Worm (Caenorhabditis elegans): Measurements from ENCODE around the gene F44F4.15.

F44F4.15 gene

DNA sequence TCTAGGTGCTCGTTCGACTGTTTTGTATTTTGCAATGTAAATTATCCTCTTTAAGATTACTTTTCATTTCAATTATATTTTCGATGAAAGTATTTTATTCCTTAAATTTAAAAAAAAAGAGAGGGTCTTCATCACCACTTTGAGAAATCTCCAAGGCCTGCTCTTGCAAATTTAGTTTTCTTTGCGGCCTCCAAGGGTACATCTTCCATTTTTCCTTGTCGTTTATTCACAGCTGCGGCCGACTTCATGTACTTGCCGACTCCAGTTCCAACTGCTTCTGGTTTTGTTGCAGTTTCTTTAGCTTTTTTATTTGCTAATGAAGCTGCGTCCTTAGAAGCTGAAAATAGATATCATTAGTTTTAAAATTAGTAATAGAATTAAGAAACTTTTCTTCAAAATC is 43.8 kb upstream of the F44F4.15 start (continued):
- TF ChIP-seq Y53F4B.3 (GFP tag; IDR thresholded peaks at IDR 0.05) (no peak), cebp-1 (GFP tag; IDR thresholded peaks at IDR 0.05) (no peak), cebp-1 (tag; optimal IDR thresholded peaks at IDR 0.05) (peak; percentile 24), sea-2 (GFP tag; IDR thresholded peaks at IDR 0.05) (no peak), mcd-1 (GFP tag; IDR thresholded peaks at IDR 0.05) (no peak), chd-7 (tag; optimal IDR thresholded peaks at IDR 0.05) (no peak), lin-35 (GFP tag; optimal IDR thresholded peaks at IDR 0.05) (no peak), madf-10 (tag; optimal IDR thresholded peaks at IDR 0.05) (no peak), Y53G8AR.9 (GFP tag; conservative IDR thresholded peaks at IDR 0.05) (no peak), Y56A3A.18 (GFP tag; IDR thresholded peaks at IDR 0.05) (no peak), ama-1 (optimal IDR thresholded peaks at IDR 0.05) (no peak), ama-1 (GFP tag; optimal IDR thresholded peaks at IDR 0.05) (no peak), hmg-20 (GFP tag; IDR thresholded peaks at IDR 0.05) (no peak), pha-4 (tag; optimal IDR thresholded peaks at IDR 0.05) (no peak), B0035.1 (tag; optimal IDR thresholded peaks at IDR 0.05) (peak; percentile 6), nfya-2 (GFP tag; IDR thresholded peaks at IDR 0.05) (no peak), snpc-1.1 (tag; optimal IDR thresholded peaks at IDR 0.05; ENCODE audit: insufficient read depth) (no peak), mxl-1 (tag; optimal IDR thresholded peaks at IDR 0.05) (no peak), F37B4.10 (GFP tag; IDR thresholded peaks at IDR 0.05) (no peak), rpc-1 (optimal IDR thresholded peaks at IDR 0.05) (no peak), rpc-1 (tag; optimal IDR thresholded peaks at IDR 0.05) (no peak), atf-7 (tag; optimal IDR thresholded peaks at IDR 0.05) (peak; percentile 6), tlf-1 (GFP tag; optimal IDR thresholded peaks at IDR 0.05) (no peak), nfya-1 (tag; optimal IDR thresholded peaks at IDR 0.05; ENCODE audit: borderline replicate concordance, insufficient read depth) (no peak), sdz-38 (tag; optimal IDR thresholded peaks at IDR 0.05) (no peak), fkh-3 (tag; optimal IDR thresholded peaks at IDR 0.05) (no peak), F33H1.4 (GFP tag; IDR thresholded peaks at IDR 0.05) (peak; percentile 42), hsf-1 (GFP tag; IDR thresholded peaks at IDR 0.05) (no peak), ztf-3 (GFP tag; optimal IDR thresholded peaks at IDR 0.05) (no peak), unc-62 (GFP tag; optimal IDR thresholded peaks at IDR 0.05) (no peak), mes-4 (tag; optimal IDR thresholded peaks at IDR 0.05) (no peak), athp-1 (tag; optimal IDR thresholded peaks at IDR 0.05) (no peak), ceh-91 (GFP tag; IDR thresholded peaks at IDR 0.05) (no peak), ztf-18 (tag; optimal IDR thresholded peaks at IDR 0.05) (no peak), ekl-4 (GFP tag; IDR thresholded peaks at IDR 0.05) (no peak), D2030.7 (GFP tag; IDR thresholded peaks at IDR 0.05) (no peak), hrde-1 (tag; optimal IDR thresholded peaks at IDR 0.05; ENCODE audit: borderline replicate concordance) (peak; percentile 48), attf-6 (GFP tag; IDR thresholded peaks at IDR 0.05) (no peak), T26A5.8 (tag; optimal IDR thresholded peaks at IDR 0.05) (no peak), lag-1 (GFP tag; IDR thresholded peaks at IDR 0.05) (no peak), ceh-79 (tag; optimal IDR thresholded peaks at IDR 0.05) (no peak), aptf-3 (GFP tag; IDR thresholded peaks at IDR 0.05) (no peak), ceh-40 (GFP tag; IDR thresholded peaks at IDR 0.05) (no peak), F22D6.2 (tag; optimal IDR thresholded peaks at IDR 0.05) (no peak), unc-130 (GFP tag; optimal IDR thresholded peaks at IDR 0.05) (no peak), cebp-2 (GFP tag; IDR thresholded peaks at IDR 0.05) (no peak), egl-18 (GFP tag; IDR thresholded peaks at IDR 0.05) (no peak), F10E7.11 (tag; optimal IDR thresholded peaks at IDR 0.05) (no peak), hmg-1.2 (GFP tag; IDR thresholded peaks at IDR 0.05) (peak; percentile 5; the same call in 1 of the 2 replicates), lir-1 (GFP tag; conservative IDR thresholded peaks at IDR 0.05) (no peak), C06A6.2 (GFP tag; conservative IDR thresholded peaks at IDR 0.05) (no peak), snpc-3.4 (tag; optimal IDR thresholded peaks at IDR 0.05) (no peak)
